Fruit fly (Drosophila melanogaster) Kc167 (cell line): ENCODE measurements around the gene CG15208.

Experiments
- Myc ChIP-seq: fragments of >200 bp; optimal IDR thresholded peaks from 2 replicates; lab custom pipeline; 2017; ENCODE audit warnings: missing external identifiers
- Sin3A ChIP-seq: fragments of >200 bp; optimal IDR thresholded peaks from 2 replicates; lab custom pipeline; 2018; ENCODE audit warnings: missing external identifiers
- h ChIP-seq: fragments of >200 bp; optimal IDR thresholded peaks from 3 replicates; lab custom pipeline; 2018; ENCODE audit warnings: missing external identifiers
- insv ChIP-seq: fragments of >200 bp; optimal IDR thresholded peaks from 3 replicates; lab custom pipeline; 2018; ENCODE audit warnings: missing external identifiers
- psq ChIP-seq: fragments of >200 bp; optimal IDR thresholded peaks from 2 replicates; lab custom pipeline; 2017; ENCODE audit warnings: missing external identifiers
- ttk ChIP-seq: sonication (Bioruptor generic); optimal IDR thresholded peaks from 2 replicates; lab custom pipeline; 2017; ENCODE audit warnings: missing external identifiers

dm6 chrX:10933776-10934175, 34.0 kb downstream of the CG15208 start:
- TF ChIP-seq psq (lab: Kevin White, UChicago) (no peak), ttk (lab: Kevin White, UChicago) (no peak), Sin3A (lab: Kevin White, UChicago) (no peak), insv (lab: Kevin White, UChicago) (no peak), Myc (lab: Kevin White, UChicago) (no peak), h (lab: Kevin White, UChicago) (no peak)
